Worm (Caenorhabditis elegans) whole organism, L2 larva: ENCODE measurements around the gene copb-2.

ENCODE experiments used
- lin-13 ChIP-seq: fragments of 150-350 bp; optimal IDR thresholded peaks from 2 replicates; lab custom pipeline; 2014; ENCODE audit warnings: missing biosample characterization, missing genetic modification reagents, missing genetic modification characterization
- unc-39 ChIP-seq: fragments of 150-350 bp; optimal IDR thresholded peaks from 2 replicates; lab custom pipeline; 2014; ENCODE audit warnings: missing biosample characterization, missing genetic modification characterization

ce11 chrIV:9442106-9442532, 17.4 kb upstream of the copb-2 start:
- TF ChIP-seq lin-13 (GFP tag; lab: Kevin White, UChicago) = peak; percentile 41
- no peak for TF ChIP-seq unc-39 (tag; lab: Kevin White, UChicago)
